Fruit fly (Drosophila melanogaster) whole organism, wandering third instar larva: ENCODE data around the gene CG10657.

ENCODE experiments used
- Abd-B ChIP-seq: fragments of >200 bp; optimal IDR thresholded peaks from 2 replicates; lab custom pipeline; 2017; ENCODE audit warnings: missing biosample characterization, missing genetic modification characterization
- CG9705 ChIP-seq: fragments of 200-800 bp; sonication (Bioruptor generic); optimal IDR thresholded peaks from 2 replicates; lab custom pipeline; 2018; ENCODE audit warnings: missing biosample characterization, mild to moderate bottlenecking, missing genetic modification characterization
- CrebA ChIP-seq: fragments of 200-800 bp; sonication (Bioruptor generic); optimal IDR thresholded peaks from 2 replicates; lab custom pipeline; 2016; ENCODE audit warnings: missing biosample characterization, mild to moderate bottlenecking, missing genetic modification characterization, borderline replicate concordance
- Dfd ChIP-seq: fragments of >200 bp; optimal IDR thresholded peaks from 2 replicates; lab custom pipeline; 2017; ENCODE audit warnings: missing biosample characterization, missing genetic modification characterization
- Dif ChIP-seq: fragments of 200-275, 200-300 bp; sonication (Bioruptor generic); optimal IDR thresholded peaks from 2 replicates; lab custom pipeline; 2018; ENCODE audit warnings: missing biosample characterization, missing genetic modification characterization; ENCODE audit not compliant: partially characterized antibody
- GATAd ChIP-seq: sonication (Bioruptor generic); optimal IDR thresholded peaks from 2 replicates; lab custom pipeline; 2016; ENCODE audit warnings: missing biosample characterization, missing genetic modification characterization
- HLH106 ChIP-seq: fragments of 200-800 bp; optimal IDR thresholded peaks from 3 replicates; lab custom pipeline; 2019; ENCODE audit warnings: missing biosample characterization, mild to moderate bottlenecking, missing genetic modification characterization, moderate library complexity
- Hnf4 ChIP-seq: fragments of 200-800 bp; sonication (Bioruptor generic); optimal IDR thresholded peaks from 2 replicates; lab custom pipeline; 2016; ENCODE audit warnings: missing biosample characterization, mild to moderate bottlenecking, missing genetic modification characterization
- Hr78 ChIP-seq: fragments of >200 bp; optimal IDR thresholded peaks from 2 replicates; lab custom pipeline; 2017; ENCODE audit warnings: missing biosample characterization, missing genetic modification characterization
- Hr83 ChIP-seq: fragments of 200-300 bp; sonication (Bioruptor generic); optimal IDR thresholded peaks from 2 replicates; lab custom pipeline; 2016; ENCODE audit warnings: missing biosample characterization, mild to moderate bottlenecking, missing genetic modification characterization, moderate library complexity; ENCODE audit not compliant: poor library complexity, severe bottlenecking
- Jra ChIP-seq: sonication (Bioruptor generic); optimal IDR thresholded peaks from 2 replicates; lab custom pipeline; 2016; ENCODE audit warnings: missing biosample characterization, missing genetic modification characterization
- Mio ChIP-seq: sonication (Bioruptor generic); optimal IDR thresholded peaks from 2 replicates; lab custom pipeline; 2016; ENCODE audit warnings: missing biosample characterization, missing genetic modification characterization
- Myc ChIP-seq: fragments of >200 bp; optimal IDR thresholded peaks from 2 replicates; lab custom pipeline; 2017
- N ChIP-seq: fragments of >200 bp; optimal IDR thresholded peaks from 2 replicates; lab custom pipeline; 2018; ENCODE audit warnings: missing biosample characterization, missing external identifiers, missing genetic modification characterization
- OdsH ChIP-seq: fragments of 200-800 bp; sonication (Bioruptor generic); optimal IDR thresholded peaks from 2 replicates; lab custom pipeline; 2016; ENCODE audit warnings: missing biosample characterization, mild to moderate bottlenecking, missing genetic modification characterization
- Rel ChIP-seq, 2 experiments: fragments of 200-800 bp; sonication (Bioruptor generic) in 1 of 2; optimal IDR thresholded peaks; 2 replicates in 1 of 2; 3 replicates in 1 of 2; lab custom pipeline; 2016 to 2019; ENCODE audit warnings: mild to moderate bottlenecking in 2 of 2, missing biosample characterization in 2 of 2, missing genetic modification characterization in 2 of 2, moderate library complexity in 1 of 2
- Sp1 ChIP-seq: fragments of 200-800 bp; sonication (Bioruptor generic); optimal IDR thresholded peaks from 3 replicates; lab custom pipeline; 2019; ENCODE audit warnings: missing biosample characterization, mild to moderate bottlenecking, missing genetic modification characterization, moderate library complexity
- Vsx2 ChIP-seq: fragments of 200-300, 225-300 bp; sonication (Bioruptor generic); optimal IDR thresholded peaks from 2 replicates; lab custom pipeline; 2018; ENCODE audit warnings: missing biosample characterization, missing genetic modification characterization; ENCODE audit not compliant: partially characterized antibody
- br ChIP-seq: fragments of 200-800 bp; sonication (Bioruptor generic); optimal IDR thresholded peaks from 2 replicates; lab custom pipeline; 2016; ENCODE audit warnings: missing biosample characterization, missing genetic modification characterization
- brk ChIP-seq: fragments of 200-800 bp; sonication (Bioruptor generic); optimal IDR thresholded peaks from 2 replicates; lab custom pipeline; 2016; ENCODE audit warnings: missing biosample characterization, mild to moderate bottlenecking, missing genetic modification characterization
- dl ChIP-seq, 2 experiments: fragments of 175-275, 200-275 bp in 1 of 2; fragments of 200-275 bp in 1 of 2; sonication (Bioruptor generic); optimal IDR thresholded peaks; lab custom pipeline; 2018; ENCODE audit warnings: mild to moderate bottlenecking in 2 of 2, missing biosample characterization in 2 of 2, missing genetic modification characterization in 2 of 2, moderate library complexity in 2 of 2; ENCODE audit not compliant: partially characterized antibody in 2 of 2, insufficient read depth in 1 of 2
- dmrt93B ChIP-seq: fragments of 200-800 bp; sonication (Bioruptor generic); optimal IDR thresholded peaks from 2 replicates; lab custom pipeline; 2018; ENCODE audit warnings: missing biosample characterization, mild to moderate bottlenecking, missing genetic modification characterization
- ey ChIP-seq: fragments of 200-800 bp; sonication (Bioruptor generic); optimal IDR thresholded peaks from 2 replicates; lab custom pipeline; 2016; ENCODE audit warnings: missing biosample characterization, missing genetic modification characterization
- foxo ChIP-seq, 2 experiments: fragments of 200-800 bp; sonication (Bioruptor generic); optimal IDR thresholded peaks; 2 replicates in 1 of 2; 3 replicates in 1 of 2; lab custom pipeline; 2016 to 2017; ENCODE audit warnings: missing biosample characterization in 2 of 2, missing genetic modification characterization in 2 of 2
- fru ChIP-seq: fragments of 200-800 bp; sonication (Bioruptor generic); optimal IDR thresholded peaks from 3 replicates; lab custom pipeline; 2016; ENCODE audit warnings: missing biosample characterization, mild to moderate bottlenecking, missing genetic modification characterization
- h ChIP-seq: fragments of 200-800 bp; sonication (Bioruptor generic); optimal IDR thresholded peaks from 3 replicates; lab custom pipeline; 2016; ENCODE audit warnings: missing biosample characterization, mild to moderate bottlenecking, missing genetic modification characterization
- jim ChIP-seq: fragments of 175-275, 200-325 bp; sonication (Bioruptor generic); optimal IDR thresholded peaks from 2 replicates; lab custom pipeline; 2016; ENCODE audit warnings: missing biosample characterization, mild to moderate bottlenecking, missing genetic modification characterization
- lola ChIP-seq: fragments of >200 bp; optimal IDR thresholded peaks from 2 replicates; lab custom pipeline; 2017; ENCODE audit warnings: missing biosample characterization, missing genetic modification characterization
- pan ChIP-seq: fragments of >200 bp; optimal IDR thresholded peaks from 2 replicates; lab custom pipeline; 2017
- psq ChIP-seq: fragments of 200-800 bp; sonication (Bioruptor generic); optimal IDR thresholded peaks from 3 replicates; lab custom pipeline; 2017; ENCODE audit warnings: missing biosample characterization, mild to moderate bottlenecking, missing genetic modification characterization, moderate library complexity
- sv ChIP-seq: fragments of 200-800 bp; sonication (Bioruptor generic); optimal IDR thresholded peaks from 3 replicates; lab custom pipeline; 2016; ENCODE audit warnings: missing biosample characterization, missing genetic modification characterization
- tai ChIP-seq: sonication (Bioruptor generic); optimal IDR thresholded peaks from 2 replicates; lab custom pipeline; 2016; ENCODE audit warnings: missing biosample characterization, missing genetic modification characterization
- usp ChIP-seq: fragments of >200 bp; optimal IDR thresholded peaks from 2 replicates; lab custom pipeline; 2017; ENCODE audit warnings: missing biosample characterization, missing genetic modification characterization
- woc ChIP-seq: sonication (Bioruptor generic); optimal IDR thresholded peaks from 2 replicates; lab custom pipeline; 2016; ENCODE audit warnings: missing biosample characterization, mild to moderate bottlenecking, missing genetic modification characterization

CG10657 gene

DNA sequence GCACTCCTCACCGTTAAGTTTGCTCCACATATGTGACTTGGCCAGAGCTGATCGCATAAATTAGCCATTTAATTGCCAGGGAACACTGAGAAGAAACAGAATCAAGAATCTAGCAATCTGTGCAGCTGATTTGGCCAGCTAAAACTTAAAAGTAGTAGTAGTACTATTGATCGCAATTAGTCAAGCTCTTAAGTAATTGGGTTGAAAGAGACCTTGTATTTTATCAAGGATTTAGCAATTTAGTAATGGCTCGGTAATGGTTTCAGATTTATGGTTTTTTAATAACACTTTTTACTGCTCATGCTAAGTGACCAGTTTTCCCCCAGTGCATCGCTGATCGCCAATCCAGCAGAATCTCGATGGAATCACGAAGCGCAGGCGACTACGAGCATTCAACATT is 42.0 kb downstream of the CG10657 start:
- TF ChIP-seq Hr83 (GFP tag; lab: Kevin White, UChicago) (no peak), Rel (GFP tag; optimal IDR thresholded peaks at IDR 0.05; lab: Kevin White, UChicago) (no peak), Rel (tag; optimal IDR thresholded peaks at IDR 0.05; lab: Kevin White, UChicago) (no peak), Dif (no peak), Mio (GFP tag; lab: Kevin White, UChicago) (no peak), Hr78 (GFP tag; lab: Kevin White, UChicago) (no peak), HLH106 (tag; lab: Kevin White, UChicago) (no peak), dl (GFP tag; optimal IDR thresholded peaks at IDR 0.05; lab: Kevin White, UChicago; ENCODE audit: insufficient read depth in 1 of 2, partially characterized antibody in 2 of 2) (no peak), Vsx2 (GFP tag; lab: Kevin White, UChicago) (no peak), N (GFP tag; lab: Kevin White, UChicago) (no peak), Jra (GFP tag; lab: Kevin White, UChicago) (no peak), brk (GFP tag; lab: Kevin White, UChicago) (no peak), Sp1 (no peak), sv (GFP tag; lab: Kevin White, UChicago) (no peak), dmrt93B (GFP tag; lab: Kevin White, UChicago) (no peak), pan (lab: Kevin White, UChicago) (no peak), CrebA (GFP tag; lab: Kevin White, UChicago) (no peak), h (GFP tag; lab: Kevin White, UChicago) (no peak), CG9705 (GFP tag; lab: Kevin White, UChicago) (no peak)

DNA sequence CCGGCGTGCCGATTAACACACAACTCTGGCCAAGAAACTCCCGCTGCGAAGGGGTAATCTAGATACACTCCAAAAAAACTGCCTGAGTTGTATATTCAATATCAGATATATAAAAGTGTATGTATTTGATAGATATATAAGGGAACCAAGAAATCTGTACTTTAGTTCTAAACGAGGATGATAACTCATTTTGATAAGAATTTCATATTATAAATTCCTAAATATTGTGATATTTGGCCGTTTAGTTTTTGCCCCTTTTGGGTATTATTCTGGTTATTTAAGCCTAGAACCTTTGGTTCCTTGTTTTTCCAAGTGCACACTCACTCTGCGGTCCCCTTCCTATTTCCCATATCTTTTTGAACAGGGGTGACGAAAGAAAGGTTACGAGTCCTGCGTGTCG is 43.5 kb downstream of the CG10657 start:
- TF ChIP-seq psq (no peak), Myc (lab: Kevin White, UChicago) (no peak), h (GFP tag; lab: Kevin White, UChicago) (no peak), br (no peak), fru (GFP tag; lab: Kevin White, UChicago) (no peak), tai (GFP tag; lab: Kevin White, UChicago) (no peak), Hnf4 (GFP tag; lab: Kevin White, UChicago) (no peak), pan (lab: Kevin White, UChicago) (no peak), N (GFP tag; lab: Kevin White, UChicago) (no peak), ey (GFP tag; lab: Kevin White, UChicago) (no peak), foxo (GFP tag; optimal IDR thresholded peaks at IDR 0.05; lab: Kevin White, UChicago) (no peak), GATAd (GFP tag; lab: Kevin White, UChicago) (no peak), HLH106 (tag; lab: Kevin White, UChicago) (no peak), sv (GFP tag; lab: Kevin White, UChicago) (no peak), Abd-B (GFP tag; lab: Kevin White, UChicago) (no peak), Dfd (GFP tag; lab: Kevin White, UChicago) (no peak), usp (GFP tag; lab: Kevin White, UChicago) (no peak), OdsH (GFP tag; lab: Kevin White, UChicago) (no peak)

DNA sequence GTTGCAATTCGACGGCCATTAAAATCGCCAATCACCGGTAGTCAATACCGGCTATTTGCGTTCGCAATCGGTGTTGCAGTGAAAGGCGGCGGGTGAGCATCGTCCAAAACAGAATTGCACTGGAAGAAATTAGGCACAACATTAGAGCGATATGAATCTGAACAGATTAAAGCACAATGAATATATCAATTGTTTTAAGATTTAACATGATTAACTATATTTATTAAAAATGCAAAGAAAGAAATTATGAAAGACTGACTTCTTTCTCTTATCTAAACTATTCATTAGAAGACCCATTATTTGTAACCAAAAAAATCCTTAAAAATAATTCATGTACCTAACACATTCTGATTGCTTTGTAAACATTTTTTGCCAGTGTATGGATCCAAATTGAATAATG is 49.5 kb downstream of the CG10657 start:
- no peak for TF ChIP-seq Sp1
- no peak for TF ChIP-seq dmrt93B (GFP tag; lab: Kevin White, UChicago)
- TF ChIP-seq dl (GFP tag; optimal IDR thresholded peaks at IDR 0.05; lab: Kevin White, UChicago; ENCODE audit: insufficient read depth in 1 of 2, partially characterized antibody in 2 of 2), result no peak
- no peak for TF ChIP-seq OdsH (GFP tag; lab: Kevin White, UChicago)
- TF ChIP-seq Hnf4 (GFP tag; lab: Kevin White, UChicago), result no peak
- TF ChIP-seq psq, result no peak
- TF ChIP-seq GATAd (GFP tag; lab: Kevin White, UChicago), result no peak
- TF ChIP-seq woc (GFP tag; lab: Kevin White, UChicago), result no peak
- no peak for TF ChIP-seq Abd-B (GFP tag; lab: Kevin White, UChicago)
- TF ChIP-seq jim (GFP tag; lab: Kevin White, UChicago), result no peak
- TF ChIP-seq Hr78 (GFP tag; lab: Kevin White, UChicago), result no peak
- TF ChIP-seq lola (GFP tag; lab: Kevin White, UChicago), result no peak
- no peak for TF ChIP-seq Vsx2 (GFP tag; lab: Kevin White, UChicago)
- TF ChIP-seq Rel (GFP tag; optimal IDR thresholded peaks at IDR 0.05; lab: Kevin White, UChicago), result no peak
- no peak for TF ChIP-seq Rel (tag; optimal IDR thresholded peaks at IDR 0.05; lab: Kevin White, UChicago)
- TF ChIP-seq ey (GFP tag; lab: Kevin White, UChicago), result no peak
- TF ChIP-seq usp (GFP tag; lab: Kevin White, UChicago), result no peak
- no peak for TF ChIP-seq N (GFP tag; lab: Kevin White, UChicago)
- no peak for TF ChIP-seq fru (GFP tag; lab: Kevin White, UChicago)
